Fruit fly (Drosophila melanogaster) whole organism, embryonic: ENCODE measurements around the gene D12.

Experiments
- Atf-2 ChIP-seq: fragments of 200-800 bp; sonication (Bioruptor generic); optimal IDR thresholded peaks from 2 replicates; lab custom pipeline; 2016; ENCODE audit warnings: missing biosample characterization, missing genetic modification characterization
- CG11398 ChIP-seq: fragments of 200-800 bp; sonication (Bioruptor generic); optimal IDR thresholded peaks from 2 replicates; lab custom pipeline; 2016; ENCODE audit warnings: missing biosample characterization, missing genetic modification characterization
- CG14441 ChIP-seq: fragments of 200-800 bp; sonication (Bioruptor generic); IDR thresholded peaks from 2 replicates; pipeline ENCODE4 v1.3.6; 2022; ENCODE audit warnings: missing biosample characterization, missing genetic modification characterization
- CG16779 ChIP-seq: fragments of 200-800 bp; sonication (Bioruptor generic); IDR thresholded peaks from 2 replicates; pipeline ENCODE4 v1.3.6; 2022; ENCODE audit warnings: missing biosample characterization, missing genetic modification characterization
- CG17186 ChIP-seq: fragments of 200-800 bp; sonication (Bioruptor generic); optimal IDR thresholded peaks from 3 replicates; lab custom pipeline; 2017; ENCODE audit warnings: missing biosample characterization, missing genetic modification reagents, missing genetic modification characterization
- CG3995 ChIP-seq: fragments of 200-800 bp; sonication (Bioruptor generic); optimal IDR thresholded peaks from 3 replicates; lab custom pipeline; 2016; ENCODE audit warnings: missing biosample characterization, missing genetic modification characterization
- CG42726 ChIP-seq: fragments of 200-800 bp; sonication (Bioruptor generic); IDR thresholded peaks from 2 replicates; pipeline ENCODE4 v1.3.6; 2022; ENCODE audit warnings: missing biosample characterization, missing genetic modification characterization; ENCODE audit not compliant: partially characterized antibody
- HLH54F ChIP-seq: fragments of 200-800 bp; sonication (Bioruptor generic); optimal IDR thresholded peaks from 3 replicates; lab custom pipeline; 2016; ENCODE audit warnings: missing biosample characterization, missing genetic modification characterization
- Scr ChIP-seq: fragments of 200-800 bp; sonication (Bioruptor generic); IDR thresholded peaks from 2 replicates; pipeline ENCODE4 v1.3.6; 2022; ENCODE audit warnings: missing biosample characterization, missing genetic modification characterization; ENCODE audit not compliant: partially characterized antibody
- grn ChIP-seq: fragments of 200-800 bp; sonication (Bioruptor generic); optimal IDR thresholded peaks from 3 replicates; lab custom pipeline; 2017; ENCODE audit warnings: missing biosample characterization, missing genetic modification characterization
- lilli ChIP-seq: fragments of 200-800 bp; sonication (Bioruptor generic); optimal IDR thresholded peaks from 3 replicates; lab custom pipeline; 2016; ENCODE audit warnings: missing biosample characterization, missing genetic modification characterization
- psq ChIP-seq: fragments of 200-800 bp; sonication (Bioruptor generic); optimal IDR thresholded peaks from 2 replicates; lab custom pipeline; 2017; ENCODE audit warnings: missing biosample characterization, missing genetic modification characterization
- slbo ChIP-seq: fragments of 200-800 bp; sonication (Bioruptor generic); IDR thresholded peaks from 2 replicates; pipeline ENCODE4 v1.3.6; 2022; ENCODE audit warnings: missing biosample characterization, missing genetic modification characterization

DNA sequence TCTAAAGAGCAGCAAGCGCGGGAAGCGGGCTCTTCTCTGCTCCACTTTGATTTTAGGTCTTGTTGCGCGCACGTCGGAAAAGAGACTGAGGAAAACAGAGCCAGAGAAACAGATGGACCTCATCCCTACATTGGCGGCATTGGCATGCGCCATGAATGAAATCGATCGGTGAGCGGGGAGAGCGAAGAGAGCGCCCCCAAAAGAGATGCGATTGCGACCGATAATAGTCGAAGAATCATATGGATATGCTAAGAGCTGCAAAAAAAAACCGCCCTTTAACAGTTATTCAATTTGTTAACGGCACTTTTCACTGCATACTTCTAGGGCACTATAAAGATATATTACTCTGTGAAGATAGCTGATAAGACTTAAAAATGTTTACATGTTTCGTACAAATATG is 3.7 kb downstream of the D12 start, which contains the start of gene grk:
- TF ChIP-seq CG16779 (GFP tag; lab: Robert Waterston, UW) (no peak), HLH54F (no peak), Atf-2 (GFP tag; lab: Kevin White, UChicago) (no peak), CG42726 (GFP tag; lab: Robert Waterston, UW) (no peak), lilli (GFP tag; lab: Kevin White, UChicago) (no peak), CG3995 (no peak), CG11398 (GFP tag; lab: Kevin White, UChicago) (no peak), slbo (GFP tag; lab: Robert Waterston, UW) (no peak), Scr (GFP tag; lab: Robert Waterston, UW) (no peak), CG17186 (GFP tag; lab: Kevin White, UChicago) (no peak), CG14441 (no peak), grn (GFP tag; lab: Kevin White, UChicago) (no peak), psq (GFP tag; lab: Kevin White, UChicago) (no peak)
